Worm (Caenorhabditis elegans) whole organism, L1 larva: ENCODE measurements around the gene H42K12.3.

Source experiments
- C16A3.4 ChIP-seq: fragments of 150-350 bp; optimal IDR thresholded peaks from 2 replicates; lab custom pipeline; 2014; ENCODE audit warnings: missing biosample characterization, missing genetic modification characterization
- C34B4.2 ChIP-seq: sonication (generic microtip); optimal IDR thresholded peaks from 2 replicates; lab custom pipeline; 2017; ENCODE audit warnings: mild to moderate bottlenecking, missing genetic modification characterization, missing compliant biosample characterization
- F16B12.6 ChIP-seq: fragments of 150-350 bp; optimal IDR thresholded peaks from 2 replicates; lab custom pipeline; 2014; ENCODE audit warnings: missing biosample characterization, missing genetic modification characterization
- Y116A8C.19 ChIP-seq: sonication (generic microtip); optimal IDR thresholded peaks from 2 replicates; lab custom pipeline; 2016; ENCODE audit warnings: missing compliant biosample characterization, missing genetic modification characterization, borderline replicate concordance
- alr-1 ChIP-seq: fragments of 200-800 bp; sonication (Bioruptor generic); optimal IDR thresholded peaks from 2 replicates; lab custom pipeline; 2018; ENCODE audit warnings: borderline replicate concordance, mild to moderate bottlenecking, missing genetic modification characterization, missing compliant biosample characterization
- ama-1 ChIP-seq: fragments of 150-350 bp; optimal IDR thresholded peaks from 2 replicates; lab custom pipeline; 2014
- blmp-1 ChIP-seq: fragments of 150-350 bp; optimal IDR thresholded peaks from 2 replicates; lab custom pipeline; 2014; ENCODE audit warnings: missing biosample characterization, missing genetic modification characterization
- ceh-63 ChIP-seq: fragments of 200-800 bp; sonication (Bioruptor generic); optimal IDR thresholded peaks from 2 replicates; lab custom pipeline; 2018; ENCODE audit warnings: mild to moderate bottlenecking, missing genetic modification characterization, missing compliant biosample characterization
- ceh-8 ChIP-seq: fragments of 200-800 bp; sonication (Bioruptor generic); optimal IDR thresholded peaks from 2 replicates; lab custom pipeline; 2018; ENCODE audit warnings: mild to moderate bottlenecking, missing genetic modification characterization, moderate library complexity, missing compliant biosample characterization
- ceh-82 ChIP-seq, 3 experiments: fragments of 150-350 bp in 1 of 3; sonication (generic microtip) in 2 of 3; optimal IDR thresholded peaks; 2 replicates each; lab custom pipeline; 2014 to 2017; ENCODE audit warnings: missing biosample characterization in 3 of 3, missing genetic modification characterization in 3 of 3
- ceh-88 ChIP-seq: fragments of 200-800 bp; sonication (Bioruptor generic); IDR thresholded peaks from 2 replicates; pipeline ENCODE4 v1.3.6; 2022; ENCODE audit warnings: missing genetic modification characterization, missing compliant biosample characterization
- ceh-90 ChIP-seq: sonication (generic microtip); optimal IDR thresholded peaks from 2 replicates; lab custom pipeline; 2016; ENCODE audit warnings: missing genetic modification characterization, missing compliant biosample characterization
- ces-1 ChIP-seq: fragments of 150-350 bp; optimal IDR thresholded peaks from 2 replicates; lab custom pipeline; 2014; ENCODE audit warnings: missing biosample characterization, missing genetic modification reagents, missing genetic modification characterization
- egl-13 ChIP-seq: sonication (generic microtip); optimal IDR thresholded peaks from 2 replicates; lab custom pipeline; 2016; ENCODE audit warnings: missing genotype, missing genetic modification reagents, missing genetic modification characterization, missing compliant biosample characterization
- elt-2 ChIP-seq: sonication (generic microtip); optimal IDR thresholded peaks from 2 replicates; lab custom pipeline; 2016; ENCODE audit warnings: missing genetic modification characterization, mild to moderate bottlenecking, inconsistent platforms, missing compliant biosample characterization, missing genetic modification reagents
- ets-5 ChIP-seq: fragments of 200-800 bp; sonication (Bioruptor generic); IDR thresholded peaks from 2 replicates; pipeline ENCODE4 v1.3.6; 2022; ENCODE audit warnings: missing genetic modification characterization, missing compliant biosample characterization
- fkh-4 ChIP-seq: sonication (generic microtip); optimal IDR thresholded peaks from 2 replicates; lab custom pipeline; 2016; ENCODE audit warnings: missing compliant biosample characterization, missing genetic modification characterization, borderline replicate concordance
- fos-1 ChIP-seq: fragments of 150-350 bp; optimal IDR thresholded peaks from 2 replicates; lab custom pipeline; 2014; ENCODE audit warnings: missing biosample characterization, missing genetic modification characterization
- hlh-4 ChIP-seq: sonication (generic microtip); optimal IDR thresholded peaks from 2 replicates; lab custom pipeline; 2016; ENCODE audit warnings: mild to moderate bottlenecking, missing genetic modification characterization, missing compliant biosample characterization
- hpl-2 ChIP-seq: fragments of 150-350 bp; optimal IDR thresholded peaks from 2 replicates; lab custom pipeline; 2014; ENCODE audit warnings: missing biosample characterization, missing genetic modification reagents, missing genetic modification characterization
- irx-1 ChIP-seq: sonication (generic microtip); optimal IDR thresholded peaks from 2 replicates; lab custom pipeline; 2016; ENCODE audit warnings: missing genetic modification characterization, missing compliant biosample characterization
- isw-1 ChIP-seq: fragments of 200-800 bp; sonication (Bioruptor generic); IDR thresholded peaks from 2 replicates; pipeline ENCODE4 v1.3.6; 2022; ENCODE audit warnings: missing genetic modification characterization, missing compliant biosample characterization
- jun-1 ChIP-seq: fragments of 150-350 bp; optimal IDR thresholded peaks from 2 replicates; lab custom pipeline; 2014; ENCODE audit warnings: missing biosample characterization, missing genetic modification reagents, missing genetic modification characterization
- lin-13 ChIP-seq: fragments of 150-350 bp; optimal IDR thresholded peaks from 2 replicates; lab custom pipeline; 2014; ENCODE audit warnings: missing biosample characterization, missing genetic modification reagents, missing genetic modification characterization
- lin-14 ChIP-seq: fragments of 200-800 bp; sonication (Bioruptor generic); optimal IDR thresholded peaks from 2 replicates; lab custom pipeline; 2018; ENCODE audit warnings: mild to moderate bottlenecking, missing genetic modification characterization, moderate library complexity, missing compliant biosample characterization
- lin-15B ChIP-seq: fragments of 150-350 bp; sonication (generic microtip); optimal IDR thresholded peaks from 3 replicates; lab custom pipeline; 2014; ENCODE audit warnings: missing biosample characterization, missing genetic modification characterization
- lin-35 ChIP-seq, 2 experiments: fragments of 150-350 bp; optimal IDR thresholded peaks; 2 replicates each; lab custom pipeline; 2014; ENCODE audit warnings: missing biosample characterization in 2 of 2, missing genetic modification characterization in 2 of 2, missing genetic modification reagents in 2 of 2
- lsy-2 ChIP-seq, 2 experiments: fragments of 150-350 bp; optimal IDR thresholded peaks; 2 replicates each; lab custom pipeline; 2014; ENCODE audit warnings: missing biosample characterization in 2 of 2, missing genetic modification characterization in 2 of 2
- mef-2 ChIP-seq: fragments of 150-350 bp; optimal IDR thresholded peaks from 2 replicates; lab custom pipeline; 2014; ENCODE audit warnings: missing biosample characterization, missing genetic modification characterization
- mep-1 ChIP-seq: fragments of 150-350 bp; optimal IDR thresholded peaks from 2 replicates; lab custom pipeline; 2014; ENCODE audit warnings: missing biosample characterization, missing genetic modification characterization
- nhr-11 ChIP-seq: fragments of 150-350 bp; optimal IDR thresholded peaks from 2 replicates; lab custom pipeline; 2014; ENCODE audit warnings: missing biosample characterization, missing genetic modification characterization
- nhr-12 ChIP-seq: sonication (generic microtip); optimal IDR thresholded peaks from 2 replicates; lab custom pipeline; 2017; ENCODE audit warnings: missing biosample characterization, missing genetic modification characterization
- nhr-19 ChIP-seq: fragments of 200-800 bp; sonication (Bioruptor generic); conservative IDR thresholded peaks from 2 replicates; pipeline ENCODE4 v1.3.6; 2022; ENCODE audit warnings: missing genetic modification characterization, missing compliant biosample characterization
- nhr-20 ChIP-seq: sonication (generic microtip); optimal IDR thresholded peaks from 2 replicates; lab custom pipeline; 2016; ENCODE audit warnings: mild to moderate bottlenecking, missing genetic modification characterization, missing compliant biosample characterization
- nhr-71 ChIP-seq: sonication (generic microtip); optimal IDR thresholded peaks from 2 replicates; lab custom pipeline; 2016; ENCODE audit warnings: mild to moderate bottlenecking, missing genetic modification characterization, moderate library complexity, missing compliant biosample characterization
- nhr-84 ChIP-seq: sonication (generic microtip); optimal IDR thresholded peaks from 2 replicates; lab custom pipeline; 2017; ENCODE audit warnings: missing biosample characterization, missing genetic modification characterization
- nhr-90 ChIP-seq: sonication (generic microtip); optimal IDR thresholded peaks from 2 replicates; lab custom pipeline; 2016; ENCODE audit warnings: mild to moderate bottlenecking, missing genetic modification characterization, missing compliant biosample characterization; ENCODE audit not compliant: poor library complexity
- pag-3 ChIP-seq: sonication (generic microtip); optimal IDR thresholded peaks from 2 replicates; lab custom pipeline; 2017; ENCODE audit warnings: missing genetic modification characterization, mild to moderate bottlenecking, missing compliant biosample characterization, antibody characterized with exemption, borderline replicate concordance; ENCODE audit not compliant: insufficient read depth
- pqm-1 ChIP-seq: sonication (generic microtip); optimal IDR thresholded peaks from 3 replicates; lab custom pipeline; 2017; ENCODE audit warnings: missing biosample characterization, missing genetic modification characterization
- unc-30 ChIP-seq: sonication (generic microtip); optimal IDR thresholded peaks from 2 replicates; lab custom pipeline; 2017; ENCODE audit warnings: missing biosample characterization, missing genetic modification characterization
- unc-98 ChIP-seq: fragments of 200-800 bp; sonication (Bioruptor generic); IDR thresholded peaks from 2 replicates; pipeline ENCODE4 v1.3.6; 2022; ENCODE audit warnings: missing genetic modification characterization, missing compliant biosample characterization
- zag-1 ChIP-seq: fragments of 150-350 bp; optimal IDR thresholded peaks from 2 replicates; lab custom pipeline; 2014; ENCODE audit warnings: missing biosample characterization, missing genetic modification characterization
- zip-4 ChIP-seq: fragments of 200-800 bp; sonication (Bioruptor generic); optimal IDR thresholded peaks from 2 replicates; lab custom pipeline; 2018; ENCODE audit warnings: mild to moderate bottlenecking, missing genetic modification characterization, moderate library complexity, missing compliant biosample characterization
- ztf-11 ChIP-seq, 2 experiments: sonication (generic microtip); optimal IDR thresholded peaks; 2 replicates each; lab custom pipeline; 2016 to 2017; ENCODE audit warnings: missing genetic modification characterization in 2 of 2, missing biosample characterization in 1 of 2, missing compliant biosample characterization in 1 of 2

The H42K12.3 gene

ce11 chrX:1338906-1339673, 27.9 kb downstream of the H42K12.3 start (continued):
- TF ChIP-seq zag-1 (tag; lab: Kevin White, UChicago) (no peak), nhr-71 (tag; lab: Kevin White, UChicago) (peak; percentile 13), ceh-82 (tag; optimal IDR thresholded peaks at IDR 0.05; lab: Kevin White, UChicago) (peak in 1 of 3 experiments; percentile 12), nhr-84 (tag; lab: Kevin White, UChicago) (no peak), ztf-11 (tag; optimal IDR thresholded peaks at IDR 0.05; lab: Kevin White, UChicago) (no peak), isw-1 (GFP tag; lab: Robert Waterston, UW) (no peak), lin-14 (GFP tag; lab: Kevin White, UChicago) (peak; percentile 43), nhr-90 (tag; lab: Kevin White, UChicago) (peak; percentile 51), lsy-2 (tag; optimal IDR thresholded peaks at IDR 0.05; lab: Kevin White, UChicago) (peak in 1 of 2 experiments; percentile 27), pqm-1 (tag; lab: Kevin White, UChicago) (no peak), fkh-4 (tag; lab: Kevin White, UChicago) (no peak), C16A3.4 (peak; percentile 19), nhr-19 (GFP tag; lab: Robert Waterston, UW) (no peak), C34B4.2 (tag; lab: Kevin White, UChicago) (no peak), nhr-11 (tag; lab: Kevin White, UChicago) (no peak), ceh-90 (tag; lab: Kevin White, UChicago) (no peak), lin-13 (GFP tag; lab: Kevin White, UChicago) (no peak), hpl-2 (GFP tag; lab: Kevin White, UChicago) (no peak), fos-1 (tag; lab: Kevin White, UChicago) (no peak), blmp-1 (tag; lab: Kevin White, UChicago) (no peak), ama-1 (lab: Kevin White, UChicago) (no peak), alr-1 (tag; lab: Kevin White, UChicago) (no peak), lin-35 (GFP tag; optimal IDR thresholded peaks at IDR 0.05; lab: Kevin White, UChicago) (no peak), hlh-4 (no peak), nhr-20 (peak; percentile 19), elt-2 (tag; lab: Kevin White, UChicago) (no peak), zip-4 (GFP tag; lab: Kevin White, UChicago) (no peak), ets-5 (GFP tag; lab: Robert Waterston, UW) (no peak), mef-2 (tag; lab: Kevin White, UChicago) (no peak), ces-1 (GFP tag; lab: Kevin White, UChicago) (no peak), mep-1 (tag; lab: Kevin White, UChicago) (peak; percentile 20), unc-98 (no peak), ceh-63 (GFP tag; lab: Kevin White, UChicago) (no peak)
- TF ChIP-seq, all 84 proteins: peak for 15

ce11 chrX:1344321-1344720, 33.1 kb downstream of the H42K12.3 start, which contains the start of gene ins-39:
TSS of gene ins-39 (minus strand) at chrX:1344421.
- no peak for TF ChIP-seq egl-13
- TF ChIP-seq pqm-1 (tag; lab: Kevin White, UChicago) = no peak
- TF ChIP-seq pag-3 (tag; lab: Kevin White, UChicago) = no peak
- TF ChIP-seq ama-1 (lab: Kevin White, UChicago) = no peak
- TF ChIP-seq Y116A8C.19 = no peak
- no peak for TF ChIP-seq irx-1 (tag; lab: Kevin White, UChicago)
- no peak for TF ChIP-seq fos-1 (tag; lab: Kevin White, UChicago)
- no peak for TF ChIP-seq lin-15B
- TF ChIP-seq jun-1 (tag; lab: Kevin White, UChicago) = no peak
- TF ChIP-seq nhr-11 (tag; lab: Kevin White, UChicago) = no peak
- no peak for TF ChIP-seq ceh-88 (GFP tag; lab: Robert Waterston, UW)
- no peak for TF ChIP-seq ceh-8
- TF ChIP-seq F16B12.6 (tag; lab: Kevin White, UChicago) = no peak
- no peak for TF ChIP-seq unc-30 (tag; lab: Kevin White, UChicago)
- no peak for TF ChIP-seq nhr-12 (tag; lab: Kevin White, UChicago)
